Worm (Caenorhabditis elegans) whole organism, L2 larva: ENCODE data around the gene F54D5.23.

Source experiments
- R02D3.7 ChIP-seq: fragments of 150-350 bp; optimal IDR thresholded peaks from 2 replicates; lab custom pipeline; 2014; ENCODE audit warnings: missing biosample characterization, missing genetic modification characterization
- Y55F3AM.14 ChIP-seq: fragments of 200-800 bp; sonication (Bioruptor generic); optimal IDR thresholded peaks from 2 replicates; lab custom pipeline; 2018; ENCODE audit warnings: mild to moderate bottlenecking, missing genetic modification characterization, missing compliant biosample characterization
- alr-1 ChIP-seq: fragments of 150-350 bp; optimal IDR thresholded peaks from 2 replicates; lab custom pipeline; 2014; ENCODE audit warnings: missing biosample characterization, missing genetic modification characterization
- blmp-1 ChIP-seq: sonication (generic microtip); optimal IDR thresholded peaks from 2 replicates; lab custom pipeline; 2017; ENCODE audit warnings: missing genetic modification characterization, mild to moderate bottlenecking, missing compliant biosample characterization, antibody characterized with exemption, moderate library complexity; ENCODE audit not compliant: insufficient read depth
- egl-27 ChIP-seq: sonication (generic microtip); optimal IDR thresholded peaks from 3 replicates; lab custom pipeline; 2017; ENCODE audit warnings: missing biosample characterization, missing genetic modification reagents, missing genetic modification characterization
- nhr-11 ChIP-seq: fragments of 150-350 bp; optimal IDR thresholded peaks from 2 replicates; lab custom pipeline; 2014; ENCODE audit warnings: missing biosample characterization, missing genetic modification characterization
- nhr-21 ChIP-seq: fragments of 150-350 bp; optimal IDR thresholded peaks from 2 replicates; lab custom pipeline; 2014; ENCODE audit warnings: missing biosample characterization, missing genetic modification characterization
- nhr-6 ChIP-seq: fragments of 150-350 bp; optimal IDR thresholded peaks from 2 replicates; lab custom pipeline; 2014; ENCODE audit warnings: missing biosample characterization, missing genetic modification characterization
- peb-1 ChIP-seq: fragments of 150-350 bp; optimal IDR thresholded peaks from 2 replicates; lab custom pipeline; 2014; ENCODE audit warnings: missing biosample characterization, missing genetic modification characterization
- snpc-4 ChIP-seq: fragments of 150-350 bp; optimal IDR thresholded peaks from 2 replicates; lab custom pipeline; 2014; ENCODE audit warnings: missing biosample characterization, missing genetic modification characterization
- unc-55 ChIP-seq: fragments of 150-350 bp; sonication (generic microtip); optimal IDR thresholded peaks from 3 replicates; lab custom pipeline; 2014; ENCODE audit warnings: missing biosample characterization, missing genetic modification reagents, missing genetic modification characterization
- ztf-4 ChIP-seq: fragments of 150-350 bp; optimal IDR thresholded peaks from 2 replicates; lab custom pipeline; 2014; ENCODE audit warnings: missing biosample characterization, missing genetic modification characterization

- no peak for TF ChIP-seq alr-1
- no peak for TF ChIP-seq snpc-4 (tag; lab: Kevin White, UChicago)
- TF ChIP-seq peb-1 (tag; lab: Kevin White, UChicago): no peak
- no peak for TF ChIP-seq nhr-11 (tag; lab: Kevin White, UChicago)
- no peak for TF ChIP-seq nhr-21
- no peak for TF ChIP-seq egl-27
- TF ChIP-seq ztf-4 (tag; lab: Kevin White, UChicago): no peak
- TF ChIP-seq Y55F3AM.14: no peak
- TF ChIP-seq blmp-1 (tag; lab: Kevin White, UChicago): no peak
- TF ChIP-seq nhr-6 (tag; lab: Kevin White, UChicago): no peak
- no peak for TF ChIP-seq R02D3.7 (tag; lab: Kevin White, UChicago)
- TF ChIP-seq unc-55 (GFP tag; lab: Kevin White, UChicago): peak; percentile 12
Measured at ce11 chrII:11600711-11601110, 31.6 kb upstream of the F54D5.23 start, which contains the start of gene F07A11.4.
